Worm (Caenorhabditis elegans) whole organism, L1 larva: Measurements from ENCODE around the gene wrt-2.

Experiments used
- C04F5.9 ChIP-seq: sonication (generic microtip); optimal IDR thresholded peaks from 2 replicates; lab custom pipeline; 2016; ENCODE audit warnings: missing genetic modification characterization, missing compliant biosample characterization
- F16B12.6 ChIP-seq: fragments of 150-350 bp; optimal IDR thresholded peaks from 2 replicates; lab custom pipeline; 2014; ENCODE audit warnings: missing biosample characterization, missing genetic modification characterization
- aha-1 ChIP-seq: fragments of 150-350 bp; optimal IDR thresholded peaks from 2 replicates; lab custom pipeline; 2014; ENCODE audit warnings: missing biosample characterization, missing genetic modification characterization
- alr-1 ChIP-seq: fragments of 200-800 bp; sonication (Bioruptor generic); optimal IDR thresholded peaks from 2 replicates; lab custom pipeline; 2018; ENCODE audit warnings: borderline replicate concordance, mild to moderate bottlenecking, missing genetic modification characterization, missing compliant biosample characterization
- blmp-1 ChIP-seq: fragments of 150-350 bp; optimal IDR thresholded peaks from 2 replicates; lab custom pipeline; 2014; ENCODE audit warnings: missing biosample characterization, missing genetic modification characterization
- ceh-8 ChIP-seq: fragments of 200-800 bp; sonication (Bioruptor generic); optimal IDR thresholded peaks from 2 replicates; lab custom pipeline; 2018; ENCODE audit warnings: mild to moderate bottlenecking, missing genetic modification characterization, moderate library complexity, missing compliant biosample characterization
- ceh-82 ChIP-seq, 3 experiments: fragments of 150-350 bp in 1 of 3; sonication (generic microtip) in 2 of 3; optimal IDR thresholded peaks; 2 replicates each; lab custom pipeline; 2014 to 2017; ENCODE audit warnings: missing biosample characterization in 3 of 3, missing genetic modification characterization in 3 of 3
- ceh-88 ChIP-seq: fragments of 200-800 bp; sonication (Bioruptor generic); IDR thresholded peaks from 2 replicates; pipeline ENCODE4 v1.3.6; 2022; ENCODE audit warnings: missing genetic modification characterization, missing compliant biosample characterization
- ceh-90 ChIP-seq: sonication (generic microtip); optimal IDR thresholded peaks from 2 replicates; lab custom pipeline; 2016; ENCODE audit warnings: missing genetic modification characterization, missing compliant biosample characterization
- ces-1 ChIP-seq: fragments of 150-350 bp; optimal IDR thresholded peaks from 2 replicates; lab custom pipeline; 2014; ENCODE audit warnings: missing biosample characterization, missing genetic modification reagents, missing genetic modification characterization
- efl-1 ChIP-seq, 4 experiments: fragments of 150-350 bp; optimal IDR thresholded peaks in 3 of 4; peaks in 1 of 4; 1 replicate in 1 of 4; 2 replicates in 3 of 4; lab custom pipeline; 2014; ENCODE audit warnings: missing biosample characterization in 2 of 4, missing genetic modification characterization in 2 of 4, missing genetic modification reagents in 2 of 4
- egl-13 ChIP-seq: sonication (generic microtip); optimal IDR thresholded peaks from 2 replicates; lab custom pipeline; 2016; ENCODE audit warnings: missing genotype, missing genetic modification reagents, missing genetic modification characterization, missing compliant biosample characterization
- egl-27 ChIP-seq, 2 experiments: fragments of 150-350 bp in 1 of 2; sonication (generic microtip); optimal IDR thresholded peaks; 3 replicates each; lab custom pipeline; 2017 to 2018; ENCODE audit warnings: missing biosample characterization in 2 of 2, missing genetic modification characterization in 2 of 2, missing genetic modification reagents in 2 of 2
- elt-2 ChIP-seq: sonication (generic microtip); optimal IDR thresholded peaks from 2 replicates; lab custom pipeline; 2016; ENCODE audit warnings: missing genetic modification characterization, mild to moderate bottlenecking, inconsistent platforms, missing compliant biosample characterization, missing genetic modification reagents
- fkh-10 ChIP-seq: sonication (generic microtip); optimal IDR thresholded peaks from 2 replicates; lab custom pipeline; 2017; ENCODE audit warnings: missing biosample characterization, missing genetic modification reagents, missing genetic modification characterization
- fkh-8 ChIP-seq: sonication (generic microtip); optimal IDR thresholded peaks from 2 replicates; lab custom pipeline; 2016; ENCODE audit warnings: mild to moderate bottlenecking, missing genetic modification characterization, missing compliant biosample characterization
- hlh-17 ChIP-seq: fragments of 200-800 bp; sonication (Bioruptor generic); optimal IDR thresholded peaks from 2 replicates; lab custom pipeline; 2018; ENCODE audit warnings: missing genetic modification characterization, mild to moderate bottlenecking, missing compliant biosample characterization, moderate library complexity, borderline replicate concordance
- hlh-4 ChIP-seq: sonication (generic microtip); optimal IDR thresholded peaks from 2 replicates; lab custom pipeline; 2016; ENCODE audit warnings: mild to moderate bottlenecking, missing genetic modification characterization, missing compliant biosample characterization
- irx-1 ChIP-seq: sonication (generic microtip); optimal IDR thresholded peaks from 2 replicates; lab custom pipeline; 2016; ENCODE audit warnings: missing genetic modification characterization, missing compliant biosample characterization
- jun-1 ChIP-seq: fragments of 150-350 bp; optimal IDR thresholded peaks from 2 replicates; lab custom pipeline; 2014; ENCODE audit warnings: missing biosample characterization, missing genetic modification reagents, missing genetic modification characterization
- lin-15B ChIP-seq: fragments of 150-350 bp; sonication (generic microtip); optimal IDR thresholded peaks from 3 replicates; lab custom pipeline; 2014; ENCODE audit warnings: missing biosample characterization, missing genetic modification characterization
- lin-35 ChIP-seq, 2 experiments: fragments of 150-350 bp; optimal IDR thresholded peaks; 2 replicates each; lab custom pipeline; 2014; ENCODE audit warnings: missing biosample characterization in 2 of 2, missing genetic modification characterization in 2 of 2, missing genetic modification reagents in 2 of 2
- mdl-1 ChIP-seq, 2 experiments: fragments of 150-350 bp; optimal IDR thresholded peaks; 2 replicates each; lab custom pipeline; 2014 to 2017; ENCODE audit warnings: missing biosample characterization in 2 of 2, missing genetic modification characterization in 2 of 2, inconsistent platforms in 1 of 2
- nhr-12 ChIP-seq: sonication (generic microtip); optimal IDR thresholded peaks from 2 replicates; lab custom pipeline; 2017; ENCODE audit warnings: missing biosample characterization, missing genetic modification characterization
- nhr-47 ChIP-seq: sonication (generic microtip); optimal IDR thresholded peaks from 2 replicates; lab custom pipeline; 2016; ENCODE audit warnings: mild to moderate bottlenecking, missing genetic modification characterization, moderate library complexity, missing compliant biosample characterization
- nhr-76 ChIP-seq: sonication (generic microtip); optimal IDR thresholded peaks from 2 replicates; lab custom pipeline; 2017; ENCODE audit warnings: missing biosample characterization, missing genetic modification characterization
- nhr-84 ChIP-seq: sonication (generic microtip); optimal IDR thresholded peaks from 2 replicates; lab custom pipeline; 2017; ENCODE audit warnings: missing biosample characterization, missing genetic modification characterization
- nhr-85 ChIP-seq: sonication (generic microtip); peaks from one replicate; lab custom pipeline; 2016; ENCODE audit warnings: missing genetic modification characterization, inconsistent platforms, missing compliant biosample characterization
- snpc-4 ChIP-seq: fragments of 150-350 bp; optimal IDR thresholded peaks from 2 replicates; lab custom pipeline; 2014; ENCODE audit warnings: missing biosample characterization, missing genetic modification characterization
- unc-130 ChIP-seq: fragments of 150-350 bp; optimal IDR thresholded peaks from 2 replicates; lab custom pipeline; 2017; ENCODE audit warnings: missing biosample characterization, missing genetic modification characterization, inconsistent platforms
- unc-98 ChIP-seq: fragments of 200-800 bp; sonication (Bioruptor generic); IDR thresholded peaks from 2 replicates; pipeline ENCODE4 v1.3.6; 2022; ENCODE audit warnings: missing genetic modification characterization, missing compliant biosample characterization
- vab-15 ChIP-seq: sonication (generic microtip); optimal IDR thresholded peaks from 2 replicates; lab custom pipeline; 2017; ENCODE audit warnings: missing genotype, mild to moderate bottlenecking, missing genetic modification characterization, missing compliant biosample characterization

wrt-2 gene

DNA sequence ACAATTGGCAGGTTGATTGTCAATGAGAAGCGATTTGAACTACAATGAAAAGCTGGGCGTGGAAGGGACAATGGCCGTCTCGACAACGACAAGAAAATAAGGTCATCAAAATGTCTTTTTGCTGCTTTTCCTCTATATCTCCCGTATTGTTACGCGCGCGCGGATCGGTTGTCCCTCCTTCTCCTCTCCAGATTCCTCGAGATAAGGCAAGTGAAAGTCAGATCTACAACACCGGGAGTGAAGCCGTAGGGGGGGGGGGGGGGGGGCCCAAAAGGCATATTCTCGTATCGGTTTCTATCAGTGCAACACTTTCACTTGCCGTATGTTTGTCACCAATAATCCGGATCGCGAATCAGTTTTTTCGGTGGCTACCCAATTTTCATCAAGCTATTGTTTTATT lies at the start of gene wrt-2:
wrt-2 (minus strand) TSS at position 46 of the 400 bp plus-strand sequence.
- TF ChIP-seq elt-2 = no peak
- TF ChIP-seq nhr-47 (tag; lab: Kevin White, UChicago) = no peak
- no peak for TF ChIP-seq egl-27 (tag; optimal IDR thresholded peaks at IDR 0.05; lab: Kevin White, UChicago)
- TF ChIP-seq blmp-1 (tag; lab: Kevin White, UChicago) = peak; percentile 83
- no peak for TF ChIP-seq efl-1 (optimal IDR thresholded peaks at IDR 0.05; lab: Kevin White, UChicago)
- TF ChIP-seq efl-1 (GFP tag; optimal IDR thresholded peaks at IDR 0.05 in 1 of 2; lab: Kevin White, UChicago) = peak in 1 of 2 experiments; percentile 10
- TF ChIP-seq, all 84 proteins: peak for 2

DNA sequence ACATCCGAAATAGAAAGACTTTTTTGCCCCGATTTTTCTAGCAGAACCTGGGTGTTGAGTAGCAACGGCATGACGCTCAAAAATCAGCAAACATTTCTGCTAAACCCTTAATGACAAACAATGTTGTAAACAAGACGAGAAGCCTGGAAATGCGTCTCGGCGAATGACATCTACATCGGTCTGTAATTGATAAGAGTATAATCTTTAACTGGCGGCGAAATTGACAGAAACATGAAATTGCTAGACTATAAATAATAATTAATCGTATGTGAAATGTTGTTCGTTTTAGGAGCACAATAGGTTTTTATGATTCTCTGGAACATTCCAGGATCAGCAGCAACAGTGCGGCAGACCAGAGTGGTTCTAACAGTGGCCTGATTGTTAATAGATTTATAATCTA lies 47.6 kb upstream of the wrt-2 start:
- TF ChIP-seq nhr-76 (tag; lab: Kevin White, UChicago) (no peak), elt-2 (peak; percentile 67)

DNA sequence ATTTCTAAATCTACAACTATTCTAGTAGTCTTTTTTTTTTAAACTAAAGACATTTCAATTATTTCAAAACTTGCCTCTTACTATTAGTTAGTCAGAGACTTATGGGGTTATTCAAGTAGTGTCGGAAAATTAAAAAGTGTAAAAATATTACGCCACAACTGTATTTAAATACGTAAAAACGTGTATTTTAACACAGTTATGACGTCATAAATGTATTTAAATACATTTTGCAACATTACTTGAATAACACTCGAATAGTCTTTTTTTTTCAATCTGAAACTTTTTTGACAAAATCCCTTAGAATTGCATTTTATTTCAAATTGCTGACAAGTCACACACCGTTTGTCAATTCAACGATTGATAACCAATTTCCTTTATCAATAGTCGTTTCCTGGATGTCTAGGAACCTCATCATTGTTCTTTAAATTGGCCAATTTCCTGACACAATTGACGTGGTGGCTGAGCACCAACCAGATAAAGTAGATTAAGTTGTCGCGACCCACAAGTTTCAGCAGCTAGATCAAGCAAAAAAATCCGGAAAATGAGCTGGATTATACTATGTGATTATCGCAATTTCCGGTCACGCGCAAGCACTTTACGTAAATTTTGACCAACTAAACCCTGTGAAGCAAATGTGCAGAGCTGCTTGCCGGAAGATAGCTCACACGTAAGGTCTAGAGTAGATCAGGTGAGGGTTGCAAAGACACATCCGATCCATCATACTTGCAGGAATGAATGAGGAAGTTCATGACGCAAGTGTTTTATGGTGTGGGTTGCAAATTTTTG lies 45.6 kb upstream of the wrt-2 start:
- TF ChIP-seq unc-98 (GFP tag; lab: Robert Waterston, UW) = no peak
- TF ChIP-seq ces-1 = no peak
- no peak for TF ChIP-seq hlh-4
- TF ChIP-seq ceh-82 (tag; optimal IDR thresholded peaks at IDR 0.05; lab: Kevin White, UChicago) = no peak
- TF ChIP-seq jun-1 (tag; lab: Kevin White, UChicago) = no peak
- peak; percentile 48 for TF ChIP-seq nhr-47 (tag; lab: Kevin White, UChicago)
- TF ChIP-seq vab-15 (tag; lab: Kevin White, UChicago) = no peak
- TF ChIP-seq fkh-8 (tag; lab: Kevin White, UChicago) = peak; percentile 58
- TF ChIP-seq efl-1 (optimal IDR thresholded peaks at IDR 0.05; lab: Kevin White, UChicago) = no peak
- TF ChIP-seq efl-1 (GFP tag; optimal IDR thresholded peaks at IDR 0.05 in 1 of 2; lab: Kevin White, UChicago) = no peak
- no peak for TF ChIP-seq nhr-84 (tag; lab: Kevin White, UChicago)
- TF ChIP-seq lin-35 (GFP tag; optimal IDR thresholded peaks at IDR 0.05; lab: Kevin White, UChicago) = no peak
- TF ChIP-seq ceh-88 (GFP tag; lab: Robert Waterston, UW) = no peak
- TF ChIP-seq alr-1 = no peak
- no peak for TF ChIP-seq aha-1
- peak; percentile 72 for TF ChIP-seq egl-13 (tag; lab: Kevin White, UChicago)
- no peak for TF ChIP-seq C04F5.9 (tag; lab: Kevin White, UChicago)
- TF ChIP-seq fkh-10 (GFP tag; lab: Kevin White, UChicago) = no peak

DNA sequence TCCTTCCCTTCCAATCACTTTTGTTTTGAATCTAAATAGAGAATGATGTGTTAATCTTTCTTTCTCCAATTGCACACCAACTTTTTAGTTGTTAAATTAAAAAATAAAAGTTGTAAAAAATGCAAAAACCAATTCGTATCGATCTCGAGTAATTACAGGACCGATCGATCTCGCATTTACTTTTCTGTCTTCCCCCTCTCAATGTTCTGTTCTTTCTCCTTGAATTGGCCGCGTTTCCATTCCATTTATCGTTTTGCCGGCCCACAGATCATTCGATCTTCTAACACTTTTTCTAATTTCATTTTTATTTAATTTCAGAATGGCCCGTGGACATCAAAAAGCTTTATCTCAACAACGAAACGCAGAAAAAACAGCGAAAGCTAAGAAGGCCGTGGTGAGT lies 41.0 kb upstream of the wrt-2 start, which contains the start of gene K10B3.1:
K10B3.1 (plus strand) TSS at position 301 of the 400 bp plus-strand sequence.
- TF ChIP-seq ceh-90 (tag; lab: Kevin White, UChicago) (no peak), nhr-85 (tag; lab: Kevin White, UChicago) (peak; percentile 14), lin-15B (no peak), unc-130 (tag; lab: Kevin White, UChicago) (no peak), snpc-4 (no peak), fkh-10 (GFP tag; lab: Kevin White, UChicago) (no peak), hlh-17 (GFP tag; lab: Kevin White, UChicago) (no peak), ceh-88 (GFP tag; lab: Robert Waterston, UW) (no peak), mdl-1 (tag; optimal IDR thresholded peaks at IDR 0.05; lab: Kevin White, UChicago) (no peak), nhr-12 (tag; lab: Kevin White, UChicago) (no peak), irx-1 (no peak), blmp-1 (tag; lab: Kevin White, UChicago) (peak; percentile 32), F16B12.6 (tag; lab: Kevin White, UChicago) (no peak), lin-35 (GFP tag; optimal IDR thresholded peaks at IDR 0.05; lab: Kevin White, UChicago) (no peak), ceh-8 (GFP tag; lab: Kevin White, UChicago) (no peak)
